Worm (Caenorhabditis elegans): ENCODE data around the gene efn-4.

DNA sequence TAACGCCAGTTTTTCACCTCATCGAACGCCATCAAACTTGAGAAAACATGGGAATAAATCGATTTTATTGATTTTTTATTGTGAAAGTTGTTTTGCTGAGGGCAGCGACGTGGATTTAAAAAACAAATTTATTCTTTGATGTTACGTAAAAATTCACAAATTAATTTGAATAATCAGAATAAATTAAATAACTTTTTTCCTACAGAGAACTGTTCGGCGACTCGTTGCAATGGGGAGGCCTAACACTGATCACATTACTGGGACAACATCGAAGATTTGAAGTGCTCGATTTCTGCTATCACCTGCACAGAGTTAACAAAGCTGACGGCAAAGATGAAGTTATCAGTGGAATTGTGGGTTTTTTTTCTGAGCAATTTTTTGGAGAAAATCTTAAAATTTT, 23.1 kb downstream of the efn-4 start, which contains the start of gene F56A11.6:
- TF ChIP-seq fax-1 (tag; optimal IDR thresholded peaks at IDR 0.05), result no peak
- no peak for TF ChIP-seq hlh-13 (GFP tag; optimal IDR thresholded peaks at IDR 0.05)
- no peak for TF ChIP-seq pros-1 (tag; optimal IDR thresholded peaks at IDR 0.05)
- TF ChIP-seq unc-3 (GFP tag; conservative IDR thresholded peaks at IDR 0.05), result no peak
- no peak for TF ChIP-seq unc-3 (tag; optimal IDR thresholded peaks at IDR 0.05)
- TF ChIP-seq elt-4 (tag; optimal IDR thresholded peaks at IDR 0.05), result no peak
- TF ChIP-seq elt-2 (tag; optimal IDR thresholded peaks at IDR 0.05), result no peak
- TF ChIP-seq sox-2 (GFP tag; IDR thresholded peaks at IDR 0.05), result no peak
- TF ChIP-seq ahr-1 (tag; optimal IDR thresholded peaks at IDR 0.05), result no peak
- no peak for TF ChIP-seq Y22D7AL.16 (tag; optimal IDR thresholded peaks at IDR 0.05)
- no peak for TF ChIP-seq madf-2 (tag; optimal IDR thresholded peaks at IDR 0.05)
- TF ChIP-seq dmd-4 (tag; optimal IDR thresholded peaks at IDR 0.05; ENCODE audit: borderline replicate concordance), result no peak
- no peak for TF ChIP-seq ceh-31 (tag; optimal IDR thresholded peaks at IDR 0.05)
- TF ChIP-seq nhr-11 (tag; optimal IDR thresholded peaks at IDR 0.05), result no peak
